Worm (Caenorhabditis elegans) whole organism, late embryonic: ENCODE data around the gene C50D2.1.

Source experiments
- C08G9.2 ChIP-seq: sonication (generic microtip); optimal IDR thresholded peaks from 2 replicates; lab custom pipeline; 2016; ENCODE audit warnings: mild to moderate bottlenecking, missing genetic modification characterization, moderate library complexity, missing compliant biosample characterization
- K02D7.2 ChIP-seq: sonication (generic microtip); optimal IDR thresholded peaks from 2 replicates; lab custom pipeline; 2017; ENCODE audit warnings: mild to moderate bottlenecking, missing genetic modification characterization, missing compliant biosample characterization
- K09A11.1 ChIP-seq: sonication (generic microtip); optimal IDR thresholded peaks from 2 replicates; lab custom pipeline; 2017; ENCODE audit warnings: antibody characterized with exemption, mild to moderate bottlenecking, missing genetic modification characterization, missing compliant biosample characterization; ENCODE audit not compliant: insufficient read depth
- Y22D7AL.16 ChIP-seq: sonication (generic microtip); optimal IDR thresholded peaks from 2 replicates; lab custom pipeline; 2016; ENCODE audit warnings: missing genetic modification characterization, missing compliant biosample characterization
- ceh-14 ChIP-seq: sonication (generic microtip); optimal IDR thresholded peaks from 2 replicates; lab custom pipeline; 2016; ENCODE audit warnings: missing genotype, missing genetic modification characterization, missing compliant biosample characterization
- ceh-2 ChIP-seq: sonication (generic microtip); optimal IDR thresholded peaks from 2 replicates; lab custom pipeline; 2016; ENCODE audit warnings: missing genotype, missing genetic modification characterization, missing compliant biosample characterization
- ceh-24 ChIP-seq: sonication (generic microtip); optimal IDR thresholded peaks from 2 replicates; lab custom pipeline; 2016; ENCODE audit warnings: mild to moderate bottlenecking, missing genetic modification characterization, missing compliant biosample characterization
- ceh-30 ChIP-seq: fragments of 150-350 bp; optimal IDR thresholded peaks from 2 replicates; lab custom pipeline; 2014; ENCODE audit warnings: missing biosample characterization, missing genetic modification characterization
- ceh-34 ChIP-seq: sonication (generic microtip); optimal IDR thresholded peaks from 2 replicates; lab custom pipeline; 2016; ENCODE audit warnings: mild to moderate bottlenecking, missing genetic modification characterization, missing compliant biosample characterization
- ceh-45 ChIP-seq: fragments of 200-800 bp; sonication (Bioruptor generic); IDR thresholded peaks from 2 replicates; pipeline ENCODE4 v1.3.6; 2022; ENCODE audit warnings: missing genetic modification reagents, missing genetic modification characterization, missing compliant biosample characterization
- ceh-9 ChIP-seq: sonication (generic microtip); optimal IDR thresholded peaks from 2 replicates; lab custom pipeline; 2016; ENCODE audit warnings: mild to moderate bottlenecking, missing genetic modification characterization, inconsistent platforms, missing compliant biosample characterization
- che-1 ChIP-seq: sonication (generic microtip); optimal IDR thresholded peaks from 2 replicates; lab custom pipeline; 2016; ENCODE audit warnings: mild to moderate bottlenecking, missing genetic modification characterization, missing compliant biosample characterization
- dmd-4 ChIP-seq: sonication (generic microtip); optimal IDR thresholded peaks from 2 replicates; lab custom pipeline; 2016; ENCODE audit warnings: borderline replicate concordance, missing genetic modification characterization, missing compliant biosample characterization
- elt-2 ChIP-seq: sonication (generic microtip); optimal IDR thresholded peaks from 2 replicates; lab custom pipeline; 2016; ENCODE audit warnings: missing genetic modification reagents, missing genetic modification characterization, missing compliant biosample characterization
- ets-4 ChIP-seq: sonication (generic microtip); optimal IDR thresholded peaks from 2 replicates; lab custom pipeline; 2016; ENCODE audit warnings: missing genetic modification characterization, missing compliant biosample characterization
- eyg-1 ChIP-seq: sonication (generic microtip); optimal IDR thresholded peaks from 2 replicates; lab custom pipeline; 2016; ENCODE audit warnings: missing genotype, missing genetic modification characterization, missing compliant biosample characterization
- fkh-10 ChIP-seq: fragments of 150-350 bp; optimal IDR thresholded peaks from 2 replicates; lab custom pipeline; 2014; ENCODE audit warnings: missing biosample characterization, missing genetic modification reagents, missing genetic modification characterization
- hlh-15 ChIP-seq: sonication (generic microtip); optimal IDR thresholded peaks from 2 replicates; lab custom pipeline; 2016; ENCODE audit warnings: missing genetic modification characterization, missing compliant biosample characterization
- hlh-30 ChIP-seq: sonication (generic microtip); optimal IDR thresholded peaks from 2 replicates; lab custom pipeline; 2017; ENCODE audit warnings: antibody characterized with exemption, missing genetic modification characterization, missing compliant biosample characterization; ENCODE audit not compliant: insufficient read depth
- hlh-6 ChIP-seq: sonication (generic microtip); optimal IDR thresholded peaks from 2 replicates; lab custom pipeline; 2016; ENCODE audit warnings: missing genotype, missing genetic modification characterization, missing compliant biosample characterization
- hlh-8 ChIP-seq: sonication (generic microtip); optimal IDR thresholded peaks from 2 replicates; lab custom pipeline; 2016; ENCODE audit warnings: missing genotype, missing genetic modification characterization, missing compliant biosample characterization
- lim-6 ChIP-seq: sonication (generic microtip); optimal IDR thresholded peaks from 2 replicates; lab custom pipeline; 2016; ENCODE audit warnings: missing genetic modification characterization, missing compliant biosample characterization
- madf-2 ChIP-seq: sonication (generic microtip); optimal IDR thresholded peaks from 2 replicates; lab custom pipeline; 2017; ENCODE audit warnings: missing genetic modification characterization, missing compliant biosample characterization
- mec-3 ChIP-seq: sonication (generic microtip); optimal IDR thresholded peaks from 2 replicates; lab custom pipeline; 2016; ENCODE audit warnings: borderline replicate concordance, missing genetic modification characterization, missing compliant biosample characterization
- nfya-1 ChIP-seq: sonication (generic microtip); optimal IDR thresholded peaks from 2 replicates; lab custom pipeline; 2017; ENCODE audit warnings: missing genetic modification characterization, mild to moderate bottlenecking, missing compliant biosample characterization, antibody characterized with exemption, moderate library complexity
- pag-3 ChIP-seq: sonication (generic microtip); optimal IDR thresholded peaks from 2 replicates; lab custom pipeline; 2016; ENCODE audit warnings: missing compliant biosample characterization, missing genetic modification characterization, borderline replicate concordance
- pha-2 ChIP-seq: sonication (generic microtip); optimal IDR thresholded peaks from 2 replicates; lab custom pipeline; 2017; ENCODE audit warnings: mild to moderate bottlenecking, missing genetic modification characterization, missing compliant biosample characterization
- ref-2 ChIP-seq: sonication (generic microtip); optimal IDR thresholded peaks from 2 replicates; lab custom pipeline; 2016; ENCODE audit warnings: missing genetic modification characterization, missing compliant biosample characterization
- sdc-2 ChIP-seq: sonication (generic microtip); optimal IDR thresholded peaks from 2 replicates; lab custom pipeline; 2016; ENCODE audit warnings: missing genotype, missing genetic modification characterization, missing compliant biosample characterization
- sox-2 ChIP-seq: fragments of 200-800 bp; sonication (Bioruptor generic); IDR thresholded peaks from 2 replicates; pipeline ENCODE4 v1.3.6; 2022; ENCODE audit warnings: missing genetic modification reagents, missing genetic modification characterization, missing compliant biosample characterization
- sox-4 ChIP-seq: sonication (generic microtip); optimal IDR thresholded peaks from 2 replicates; lab custom pipeline; 2017; ENCODE audit warnings: mild to moderate bottlenecking, missing genetic modification characterization, inconsistent platforms, missing compliant biosample characterization
- syd-9 ChIP-seq: sonication (generic microtip); optimal IDR thresholded peaks from 2 replicates; lab custom pipeline; 2016; ENCODE audit warnings: mild to moderate bottlenecking, missing genetic modification characterization, moderate library complexity, missing compliant biosample characterization
- tbx-2 ChIP-seq: sonication (generic microtip); optimal IDR thresholded peaks from 2 replicates; lab custom pipeline; 2016; ENCODE audit warnings: missing genetic modification characterization, missing compliant biosample characterization
- tbx-7 ChIP-seq: sonication (generic microtip); optimal IDR thresholded peaks from 2 replicates; lab custom pipeline; 2016; ENCODE audit warnings: missing genotype, missing genetic modification characterization, missing compliant biosample characterization
- unc-3 ChIP-seq, 2 experiments: fragments of 200-800 bp in 1 of 2; sonication (Bioruptor generic) in 1 of 2; sonication (generic microtip) in 1 of 2; conservative IDR thresholded peaks in 1 of 2; optimal IDR thresholded peaks in 1 of 2; 2 replicates each; pipeline versions ENCODE4 v1.3.6 to Lab custom; 2016 to 2022; ENCODE audit warnings: missing compliant biosample characterization in 2 of 2, missing genetic modification characterization in 2 of 2, missing genetic modification reagents in 1 of 2
- unc-42 ChIP-seq: sonication (generic microtip); optimal IDR thresholded peaks from 2 replicates; lab custom pipeline; 2016; ENCODE audit warnings: missing genotype, missing genetic modification characterization, missing compliant biosample characterization
- unc-86 ChIP-seq: sonication (generic microtip); optimal IDR thresholded peaks from 2 replicates; lab custom pipeline; 2016; ENCODE audit warnings: missing genetic modification characterization, missing compliant biosample characterization
- zip-5 ChIP-seq: sonication (generic microtip); optimal IDR thresholded peaks from 2 replicates; lab custom pipeline; 2016; ENCODE audit warnings: missing genetic modification characterization, missing compliant biosample characterization
- ztf-16 ChIP-seq: sonication (generic microtip); optimal IDR thresholded peaks from 2 replicates; lab custom pipeline; 2017; ENCODE audit warnings: missing genetic modification characterization, missing compliant biosample characterization

C50D2.1 gene

ce11 chrII:73329-73728 is 38.0 kb upstream of the C50D2.1 start:
- TF ChIP-seq ceh-9 (tag; lab: Kevin White, UChicago): no peak
- peak; percentile 11 for TF ChIP-seq fkh-10
- peak; percentile 97 for TF ChIP-seq unc-42 (tag; lab: Kevin White, UChicago)

ce11 chrII:73892-74291 is 37.5 kb upstream of the C50D2.1 start:
- TF ChIP-seq ceh-24 (tag; lab: Kevin White, UChicago): no peak
- no peak for TF ChIP-seq lim-6 (tag; lab: Kevin White, UChicago)

DNA sequence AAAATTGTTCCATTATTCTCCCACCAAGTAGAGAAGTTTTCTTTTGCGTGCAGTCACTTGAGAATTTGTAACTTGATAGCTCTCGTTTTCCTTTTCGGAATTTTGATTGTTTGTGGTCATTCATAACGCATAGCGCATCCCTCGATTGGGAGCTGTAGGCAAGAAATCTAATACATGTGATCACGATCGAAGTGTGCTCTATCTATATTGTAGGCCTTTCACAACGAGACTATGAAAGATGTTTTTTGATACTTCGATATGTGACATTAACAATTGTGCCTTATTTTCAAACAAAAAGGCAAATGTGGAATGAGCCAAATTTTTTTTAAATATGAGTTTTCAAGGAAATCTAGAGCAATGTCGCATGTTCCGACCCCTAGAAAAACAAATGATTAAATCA is 35.5 kb upstream of the C50D2.1 start:
- TF ChIP-seq hlh-6 (tag; lab: Kevin White, UChicago) (no peak), ceh-34 (tag; lab: Kevin White, UChicago) (peak; percentile 51)

DNA sequence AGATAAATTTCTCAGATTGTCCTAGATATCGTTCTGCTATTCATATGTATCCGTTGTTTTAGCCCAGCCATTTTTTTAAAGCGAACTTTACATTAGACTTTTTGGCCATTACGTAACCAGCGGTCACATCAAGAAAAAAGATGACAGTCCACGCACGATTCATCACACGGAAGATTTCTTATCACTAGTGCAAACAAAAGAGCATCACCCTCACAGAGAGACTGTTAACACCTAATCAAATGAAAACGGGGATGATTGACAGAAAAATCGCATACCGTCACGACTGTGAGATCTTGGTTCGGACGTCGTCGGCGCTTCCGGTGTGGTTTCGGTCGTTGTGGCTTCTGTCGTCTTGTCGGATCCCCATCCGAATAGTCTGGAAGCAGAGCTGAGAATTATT is 34.7 kb upstream of the C50D2.1 start:
- TF ChIP-seq tbx-7 (tag; lab: Kevin White, UChicago) (no peak), zip-5 (tag; lab: Kevin White, UChicago) (no peak), pha-2 (no peak), ceh-2 (no peak), sdc-2 (tag; lab: Kevin White, UChicago) (no peak)
- TF ChIP-seq, all 69 proteins: peak for 0

DNA sequence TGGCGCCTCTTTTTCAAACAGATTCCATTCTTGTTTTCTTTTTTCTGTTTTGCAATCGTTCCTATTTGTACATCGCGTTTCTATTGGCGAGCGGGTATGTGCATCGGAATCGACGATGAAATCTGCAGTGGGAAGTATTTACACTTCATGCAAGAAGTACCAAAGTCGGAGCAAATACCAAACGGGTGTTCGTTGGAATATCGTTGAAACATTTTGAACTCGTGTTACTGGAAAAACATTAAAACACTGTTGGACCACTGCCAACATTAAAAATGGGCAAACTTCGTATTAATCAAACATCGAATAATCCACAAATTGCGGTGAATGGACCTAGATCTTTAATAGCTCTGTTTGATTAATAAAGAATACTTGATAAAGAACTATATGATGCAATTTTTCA is 32.2 kb upstream of the C50D2.1 start, which contains the start of gene C23H3.9:
Gene C23H3.9, minus strand, starts transcription at position 101 of the 400 bp plus-strand sequence.
- TF ChIP-seq hlh-15 (tag; lab: Kevin White, UChicago) (no peak), sox-4 (tag; lab: Kevin White, UChicago) (no peak), sox-2 (GFP tag; lab: Robert Waterston, UW) (no peak), fkh-10 (no peak), nfya-1 (tag; lab: Kevin White, UChicago) (no peak), ref-2 (tag; lab: Kevin White, UChicago) (no peak), unc-42 (tag; lab: Kevin White, UChicago) (no peak), dmd-4 (no peak), hlh-8 (tag; lab: Kevin White, UChicago) (no peak), hlh-30 (tag; lab: Kevin White, UChicago) (no peak), unc-3 (GFP tag; conservative IDR thresholded peaks at IDR 0.05; lab: Robert Waterston, UW) (no peak), unc-3 (tag; optimal IDR thresholded peaks at IDR 0.05; lab: Kevin White, UChicago) (no peak), eyg-1 (tag; lab: Kevin White, UChicago) (no peak), ceh-14 (no peak), pag-3 (tag; lab: Kevin White, UChicago) (no peak), pha-2 (no peak)

DNA sequence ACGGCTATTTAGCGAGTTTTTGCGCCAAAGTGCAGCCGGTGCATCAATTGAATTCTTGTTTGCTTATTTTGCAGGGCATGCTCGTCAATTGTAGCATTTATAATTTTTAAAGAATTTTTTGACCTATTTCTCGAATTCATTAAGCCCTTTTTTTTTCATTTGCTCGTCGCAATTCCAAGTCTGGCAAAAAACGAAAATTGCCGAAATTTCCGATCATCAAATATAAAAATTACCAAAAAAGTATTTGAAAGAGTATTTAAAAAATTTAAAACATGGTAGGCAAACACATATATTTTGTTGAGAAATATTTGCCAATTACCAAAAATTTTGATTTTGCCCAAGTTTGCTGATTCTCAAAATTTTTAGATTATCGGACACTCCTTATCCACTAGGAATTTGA is 27.2 kb upstream of the C50D2.1 start, which contains the start of gene C50D2.6:
Gene C50D2.6, plus strand, starts transcription at position 301 of the 400 bp plus-strand sequence.
- TF ChIP-seq pag-3 (tag; lab: Kevin White, UChicago) (no peak), ets-4 (tag; lab: Kevin White, UChicago) (no peak), che-1 (tag; lab: Kevin White, UChicago) (no peak), K02D7.2 (tag; lab: Kevin White, UChicago) (no peak), Y22D7AL.16 (tag; lab: Kevin White, UChicago) (no peak), fkh-10 (no peak), pha-2 (no peak), K09A11.1 (tag; lab: Kevin White, UChicago) (no peak), tbx-2 (tag; lab: Kevin White, UChicago) (no peak), hlh-8 (tag; lab: Kevin White, UChicago) (no peak), ceh-30 (tag; lab: Kevin White, UChicago) (no peak), unc-86 (tag; lab: Kevin White, UChicago) (no peak), madf-2 (tag; lab: Kevin White, UChicago) (no peak), ceh-45 (GFP tag; lab: Robert Waterston, UW) (no peak), syd-9 (tag; lab: Kevin White, UChicago) (no peak), elt-2 (tag; lab: Kevin White, UChicago) (no peak), mec-3 (no peak), ztf-16 (tag; lab: Kevin White, UChicago) (no peak), C08G9.2 (no peak)
